Fruit fly (Drosophila melanogaster): ENCODE results near the gene tna.

Gene tna

dm6 chr3L:10889000-10889691 is 53.8 kb downstream of the tna start:
- TF ChIP-seq Dll (optimal IDR thresholded peaks at IDR 0.05) (no peak), CG8478 (optimal IDR thresholded peaks at IDR 0.05) (no peak), psq (optimal IDR thresholded peaks at IDR 0.05) (no peak), EcR (GFP tag; optimal IDR thresholded peaks at IDR 0.05) (no peak)

dm6 chr3L:10889692-10890089 is 54.4 kb downstream of the tna start, which contains the start of gene Cpr67Fa1:
Gene Cpr67Fa1, plus strand, starts transcription at chr3L:10889990.
- no peak for TF ChIP-seq EcR (GFP tag; optimal IDR thresholded peaks at IDR 0.05)
- TF ChIP-seq pan (optimal IDR thresholded peaks at IDR 0.05): no peak
- no peak for TF ChIP-seq psq (optimal IDR thresholded peaks at IDR 0.05)
- no peak for TF ChIP-seq CG8478 (optimal IDR thresholded peaks at IDR 0.05)
- no peak for TF ChIP-seq usp (GFP tag; optimal IDR thresholded peaks at IDR 0.05)
- TF ChIP-seq Dll (optimal IDR thresholded peaks at IDR 0.05): no peak

dm6 chr3L:10891414-10891813 is 56.1 kb downstream of the tna start, which contains the start of gene Cpr67Fa2:
Gene Cpr67Fa2, plus strand, starts transcription at chr3L:10891714.
- TF ChIP-seq Dll (optimal IDR thresholded peaks at IDR 0.05): no peak
- no peak for TF ChIP-seq CG8478 (optimal IDR thresholded peaks at IDR 0.05)
- TF ChIP-seq psq (optimal IDR thresholded peaks at IDR 0.05): no peak
- TF ChIP-seq pan (optimal IDR thresholded peaks at IDR 0.05): no peak
- no peak for TF ChIP-seq usp (GFP tag; optimal IDR thresholded peaks at IDR 0.05)
- no peak for TF ChIP-seq EcR (GFP tag; optimal IDR thresholded peaks at IDR 0.05)

dm6 chr3L:10893156-10893784 is 57.9 kb downstream of the tna start:
- TF ChIP-seq psq (optimal IDR thresholded peaks at IDR 0.05) (no peak), pan (optimal IDR thresholded peaks at IDR 0.05) (no peak), EcR (GFP tag; optimal IDR thresholded peaks at IDR 0.05) (no peak), usp (GFP tag; optimal IDR thresholded peaks at IDR 0.05) (no peak), Dll (optimal IDR thresholded peaks at IDR 0.05) (no peak), CG8478 (optimal IDR thresholded peaks at IDR 0.05) (no peak)

dm6 chr3L:10894159-10894558 is 58.8 kb downstream of the tna start, which contains the start of gene Cpr67Fb:
Gene Cpr67Fb, plus strand, starts transcription at chr3L:10894173.
- TF ChIP-seq pan (optimal IDR thresholded peaks at IDR 0.05) (no peak), EcR (GFP tag; optimal IDR thresholded peaks at IDR 0.05) (no peak), psq (optimal IDR thresholded peaks at IDR 0.05) (no peak)

- TF ChIP-seq usp (GFP tag; optimal IDR thresholded peaks at IDR 0.05): no peak
- TF ChIP-seq Dll (optimal IDR thresholded peaks at IDR 0.05): no peak
- TF ChIP-seq psq (optimal IDR thresholded peaks at IDR 0.05): no peak
- TF ChIP-seq EcR (GFP tag; optimal IDR thresholded peaks at IDR 0.05): no peak
- TF ChIP-seq CG8478 (optimal IDR thresholded peaks at IDR 0.05): no peak
- TF ChIP-seq pan (optimal IDR thresholded peaks at IDR 0.05): no peak
Observed at dm6 chr3L:10896923-10897322, 61.6 kb downstream of the tna start.

- peak; percentile 67 for TF ChIP-seq pan (optimal IDR thresholded peaks at IDR 0.05)
- no peak for TF ChIP-seq EcR (GFP tag; optimal IDR thresholded peaks at IDR 0.05)
Observed at dm6 chr3L:10897534-10898255, 62.4 kb downstream of the tna start.

dm6 chr3L:10898256-10898735 is 63.0 kb downstream of the tna start:
- TF ChIP-seq CG8478 (optimal IDR thresholded peaks at IDR 0.05): peak; percentile 81
- TF ChIP-seq Dll (optimal IDR thresholded peaks at IDR 0.05): no peak
- TF ChIP-seq EcR (GFP tag; optimal IDR thresholded peaks at IDR 0.05): no peak
- no peak for TF ChIP-seq pan (optimal IDR thresholded peaks at IDR 0.05)
- no peak for TF ChIP-seq psq (optimal IDR thresholded peaks at IDR 0.05)
- no peak for TF ChIP-seq usp (GFP tag; optimal IDR thresholded peaks at IDR 0.05)

dm6 chr3L:10899087-10899511 is 63.8 kb downstream of the tna start, which contains the start of gene Aps:
Gene Aps, minus strand, starts transcription at chr3L:10899123.
- TF ChIP-seq usp (GFP tag; optimal IDR thresholded peaks at IDR 0.05) (no peak), psq (optimal IDR thresholded peaks at IDR 0.05) (no peak), EcR (GFP tag; optimal IDR thresholded peaks at IDR 0.05) (no peak), Dll (optimal IDR thresholded peaks at IDR 0.05) (no peak), CG8478 (optimal IDR thresholded peaks at IDR 0.05) (no peak), pan (optimal IDR thresholded peaks at IDR 0.05) (no peak)

- TF ChIP-seq CG8478 (optimal IDR thresholded peaks at IDR 0.05) (no peak), pan (optimal IDR thresholded peaks at IDR 0.05) (no peak), EcR (GFP tag; optimal IDR thresholded peaks at IDR 0.05) (no peak), usp (GFP tag; optimal IDR thresholded peaks at IDR 0.05) (no peak), psq (optimal IDR thresholded peaks at IDR 0.05) (no peak), Dll (optimal IDR thresholded peaks at IDR 0.05) (no peak)
Observed at dm6 chr3L:10903449-10903848, 68.1 kb downstream of the tna start.

- TF ChIP-seq pan (optimal IDR thresholded peaks at IDR 0.05) (no peak), CG8478 (optimal IDR thresholded peaks at IDR 0.05) (no peak), psq (optimal IDR thresholded peaks at IDR 0.05) (no peak), Dll (optimal IDR thresholded peaks at IDR 0.05) (no peak), usp (GFP tag; optimal IDR thresholded peaks at IDR 0.05) (no peak), EcR (GFP tag; optimal IDR thresholded peaks at IDR 0.05) (no peak)
Observed at dm6 chr3L:10904770-10905169, 69.4 kb downstream of the tna start.

dm6 chr3L:10909612-10910011 is 74.3 kb downstream of the tna start:
- TF ChIP-seq psq (optimal IDR thresholded peaks at IDR 0.05) (no peak), pan (optimal IDR thresholded peaks at IDR 0.05) (no peak), usp (GFP tag; optimal IDR thresholded peaks at IDR 0.05) (no peak), CG8478 (optimal IDR thresholded peaks at IDR 0.05) (no peak), EcR (GFP tag; optimal IDR thresholded peaks at IDR 0.05) (no peak), Dll (optimal IDR thresholded peaks at IDR 0.05) (no peak)
